In the genomic region with DNA sequence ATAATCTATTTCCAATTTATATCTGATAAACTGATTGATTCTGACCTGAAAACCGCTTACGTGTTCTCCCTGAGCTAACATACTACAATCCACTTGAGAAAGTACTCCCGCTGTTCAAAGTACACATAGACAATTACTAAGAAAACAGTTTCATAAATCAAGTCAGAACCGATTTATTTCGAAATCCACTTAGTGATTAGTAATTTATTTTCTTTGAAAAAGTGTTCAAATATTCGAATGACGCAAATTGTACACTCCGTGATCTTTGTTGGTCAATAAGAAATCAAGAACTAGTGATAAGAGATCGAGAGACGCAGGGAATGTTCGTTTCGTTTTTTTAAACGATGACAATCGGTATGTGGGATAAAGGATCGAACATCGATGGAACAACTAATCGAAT, we compare ENCODE assay signal across 4 worm cellular contexts.
A peak's percentile ranks its signal among the peaks of the same experiment; 100 is the strongest.
TF ChIP-seq lines count a peak whose summit lies in the region.

No protein-coding gene starts in this region.

TF ChIP-seq in whole organism, L2 larva, 48 proteins besides CTCF, POLR2A, EP300 and RAD21:
- peak; percentile 52 for TF ChIP-seq fos-1 (tag; optimal IDR thresholded peaks at IDR 0.05; lab: Kevin White, UChicago)
- no peak for TF ChIP-seq snpc-4 (tag; optimal IDR thresholded peaks at IDR 0.05; lab: Kevin White, UChicago)
- peak; percentile 42 for TF ChIP-seq F13H6.1 (tag; optimal IDR thresholded peaks at IDR 0.05; lab: Kevin White, UChicago)

TF ChIP-seq in whole organism, L3 larva, 47 proteins besides CTCF, POLR2A, EP300 and RAD21:
- TF ChIP-seq pqm-1 (tag; optimal IDR thresholded peaks at IDR 0.05; lab: Kevin White, UChicago): peak; percentile 22
- peak; percentile 15 for TF ChIP-seq elt-2 (tag; optimal IDR thresholded peaks at IDR 0.05; lab: Kevin White, UChicago)
- TF ChIP-seq pha-4 (tag; optimal IDR thresholded peaks at IDR 0.05; lab: Kevin White, UChicago): peak; percentile 37
- no peak for TF ChIP-seq ceh-82 (tag; optimal IDR thresholded peaks at IDR 0.05; lab: Kevin White, UChicago)

TF ChIP-seq in whole organism, L4 larva, 104 proteins besides CTCF, POLR2A, EP300 and RAD21:
- peak in 1 of 2 experiments; percentile 12 for TF ChIP-seq daf-16 (GFP tag; optimal IDR thresholded peaks at IDR 0.05; lab: Kevin White, UChicago)
- peak; percentile 45 for TF ChIP-seq daf-16 (tag; optimal IDR thresholded peaks at IDR 0.05; lab: Kevin White, UChicago)
- no peak for TF ChIP-seq daf-19 (GFP tag; conservative IDR thresholded peaks at IDR 0.05; lab: Robert Waterston, UW)
- TF ChIP-seq hlh-11 (tag; optimal IDR thresholded peaks at IDR 0.05; lab: Kevin White, UChicago): peak; percentile 37
- TF ChIP-seq aha-1 (tag; lab: Kevin White, UChicago): peak; percentile 93
- no peak for TF ChIP-seq ceh-20 (GFP tag; IDR thresholded peaks at IDR 0.05; lab: Robert Waterston, UW)
- no peak for TF ChIP-seq ceh-82 (tag; optimal IDR thresholded peaks at IDR 0.05; lab: Kevin White, UChicago)
- no peak for TF ChIP-seq tag-97 (GFP tag; IDR thresholded peaks at IDR 0.05; lab: Robert Waterston, UW)
- peak; percentile 56 for TF ChIP-seq dve-1 (tag; optimal IDR thresholded peaks at IDR 0.05; lab: Kevin White, UChicago; ENCODE audit: insufficient read depth)
TF ChIP-seq in whole organism, L4 larva: peak in this region for 4.

TF ChIP-seq in whole organism, young adult, 124 proteins besides CTCF, POLR2A, EP300 and RAD21:
- TF ChIP-seq cebp-1 (GFP tag; IDR thresholded peaks at IDR 0.05; lab: Robert Waterston, UW) (no peak), cebp-1 (tag; optimal IDR thresholded peaks at IDR 0.05; lab: Kevin White, UChicago) (peak; percentile 52), nhr-80 (tag; optimal IDR thresholded peaks at IDR 0.05; lab: Kevin White, UChicago) (peak; percentile 27), hmg-20 (GFP tag; IDR thresholded peaks at IDR 0.05; lab: Robert Waterston, UW) (no peak), lin-26 (GFP tag; IDR thresholded peaks at IDR 0.05; lab: Robert Waterston, UW) (0 out of 2 replicates have a peak, but pooled peaks have one; percentile 41)
